Worm (Caenorhabditis elegans) whole organism, L3 larva: ENCODE measurements around the gene nhr-79.

ENCODE experiments used
- elt-1 ChIP-seq: fragments of 150-350 bp; optimal IDR thresholded peaks from 2 replicates; lab custom pipeline; 2014; ENCODE audit warnings: missing biosample characterization, missing genetic modification characterization
- elt-3 ChIP-seq, 3 experiments: fragments of 150-350 bp in 1 of 3; sonication (generic microtip) in 2 of 3; optimal IDR thresholded peaks; 2 replicates in 2 of 3; 4 replicates in 1 of 3; lab custom pipeline; 2014 to 2017; ENCODE audit warnings: missing biosample characterization in 3 of 3, missing genetic modification characterization in 3 of 3
- eor-1 ChIP-seq, 2 experiments: fragments of 150-350 bp; optimal IDR thresholded peaks; 2 replicates each; lab custom pipeline; 2014 to 2018; ENCODE audit warnings: missing biosample characterization in 2 of 2, missing genetic modification characterization in 2 of 2
- nhr-28 ChIP-seq: fragments of 150-350 bp; optimal IDR thresholded peaks from 2 replicates; lab custom pipeline; 2014; ENCODE audit warnings: missing biosample characterization, missing genetic modification characterization
- pha-4 ChIP-seq: fragments of 150-350 bp; optimal IDR thresholded peaks from 2 replicates; lab custom pipeline; 2014; ENCODE audit warnings: missing biosample characterization, missing genetic modification reagents, missing genetic modification characterization
- ztf-11 ChIP-seq: fragments of 150-350 bp; optimal IDR thresholded peaks from 2 replicates; lab custom pipeline; 2014; ENCODE audit warnings: missing biosample characterization, missing genetic modification characterization

DNA sequence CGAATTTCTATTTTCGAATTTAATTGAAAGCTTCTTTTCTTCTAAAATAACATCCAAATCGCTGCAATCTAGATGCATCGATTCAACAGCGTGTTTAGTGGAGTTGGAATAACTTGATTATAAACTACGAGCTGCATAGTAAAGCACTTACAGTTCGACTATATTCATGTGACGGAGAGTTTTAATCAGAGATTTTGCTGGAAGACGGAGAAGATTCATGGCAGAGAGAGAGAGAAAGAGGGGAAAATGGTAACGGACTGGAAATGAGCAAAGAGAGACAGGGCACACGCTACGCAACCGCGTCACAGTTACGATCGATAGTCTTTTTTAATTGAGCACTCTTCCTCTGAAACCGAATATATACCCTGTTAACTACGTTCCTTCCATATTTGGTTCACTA is 21.8 kb upstream of the nhr-79 start, which contains the start of gene fbxb-116:
- TF ChIP-seq elt-3 (tag; optimal IDR thresholded peaks at IDR 0.05; lab: Kevin White, UChicago) (no peak), elt-1 (no peak), pha-4 (tag; lab: Kevin White, UChicago) (no peak), eor-1 (tag; optimal IDR thresholded peaks at IDR 0.05; lab: Kevin White, UChicago) (no peak), nhr-28 (tag; lab: Kevin White, UChicago) (no peak), ztf-11 (tag; lab: Kevin White, UChicago) (no peak)
